Worm (Caenorhabditis elegans) whole organism, early embryonic: Measurements from ENCODE around the gene F44E2.4.

ENCODE experiments used
- B0310.2 ChIP-seq: sonication (generic microtip); optimal IDR thresholded peaks from 2 replicates; lab custom pipeline; 2016; ENCODE audit warnings: mild to moderate bottlenecking, missing genetic modification characterization, missing compliant biosample characterization
- F13C5.2 ChIP-seq: sonication (generic microtip); optimal IDR thresholded peaks from 2 replicates; lab custom pipeline; 2017; ENCODE audit warnings: mild to moderate bottlenecking, missing genetic modification characterization, inconsistent platforms, missing compliant biosample characterization
- aly-1 ChIP-seq: sonication (generic microtip); optimal IDR thresholded peaks from 2 replicates; lab custom pipeline; 2016; ENCODE audit warnings: missing genetic modification characterization, missing compliant biosample characterization
- ama-1 ChIP-seq: fragments of 150-350 bp; optimal IDR thresholded peaks from 2 replicates; lab custom pipeline; 2014
- ceh-13 ChIP-seq: fragments of 200-800 bp; sonication (Bioruptor generic); optimal IDR thresholded peaks from 2 replicates; lab custom pipeline; 2018; ENCODE audit warnings: mild to moderate bottlenecking, missing genetic modification characterization, missing compliant biosample characterization
- ceh-36 ChIP-seq: sonication (generic microtip); optimal IDR thresholded peaks from 2 replicates; lab custom pipeline; 2016; ENCODE audit warnings: missing genetic modification characterization, inconsistent platforms, missing compliant biosample characterization
- ets-7 ChIP-seq: sonication (generic microtip); optimal IDR thresholded peaks from 2 replicates; lab custom pipeline; 2016; ENCODE audit warnings: missing genotype, missing genetic modification characterization, missing compliant biosample characterization
- flt-1 ChIP-seq: fragments of 200-800 bp; sonication (Bioruptor generic); IDR thresholded peaks from 2 replicates; pipeline ENCODE4 v1.3.6; 2022; ENCODE audit warnings: missing genetic modification characterization, missing compliant biosample characterization
- hmbx-1 ChIP-seq: sonication (generic microtip); optimal IDR thresholded peaks from 2 replicates; lab custom pipeline; 2016; ENCODE audit warnings: mild to moderate bottlenecking, missing genetic modification characterization, missing compliant biosample characterization
- hmg-4 ChIP-seq: fragments of 200-800 bp; sonication (Bioruptor generic); optimal IDR thresholded peaks from 2 replicates; lab custom pipeline; 2018; ENCODE audit warnings: mild to moderate bottlenecking, missing genetic modification characterization, missing compliant biosample characterization
- hnd-1 ChIP-seq: sonication (generic microtip); optimal IDR thresholded peaks from 2 replicates; lab custom pipeline; 2016; ENCODE audit warnings: missing genetic modification characterization, missing compliant biosample characterization
- pes-1 ChIP-seq: fragments of 200-800 bp; sonication (Bioruptor generic); IDR thresholded peaks from 2 replicates; pipeline ENCODE4 v1.3.6; 2022; ENCODE audit warnings: missing genetic modification reagents, missing genetic modification characterization, missing compliant biosample characterization
- scrt-1 ChIP-seq: fragments of 200-800 bp; sonication (Bioruptor generic); IDR thresholded peaks from 2 replicates; pipeline ENCODE4 v1.3.6; 2022; ENCODE audit warnings: missing genetic modification characterization, missing compliant biosample characterization
- sea-1 ChIP-seq: fragments of 200-800 bp; sonication (Bioruptor generic); conservative IDR thresholded peaks from 2 replicates; pipeline ENCODE4 v1.3.6; 2022; ENCODE audit warnings: missing genetic modification characterization, missing compliant biosample characterization
- tbx-11 ChIP-seq: fragments of 200-800 bp; sonication (Bioruptor generic); IDR thresholded peaks from 2 replicates; pipeline ENCODE4 v1.3.6; 2022; ENCODE audit warnings: missing genetic modification characterization, missing compliant biosample characterization
- tbx-37 ChIP-seq: fragments of 200-800 bp; sonication (Bioruptor generic); conservative IDR thresholded peaks from 2 replicates; pipeline ENCODE4 v1.3.6; 2022; ENCODE audit warnings: missing genetic modification reagents, missing genetic modification characterization, missing compliant biosample characterization
- tra-4 ChIP-seq: sonication (generic microtip); optimal IDR thresholded peaks from 2 replicates; lab custom pipeline; 2017; ENCODE audit warnings: missing genetic modification characterization, missing compliant biosample characterization

F44E2.4 gene

ce11 chrIII:8873990-8874668 lies 35.9 kb upstream of the F44E2.4 start:
- TF ChIP-seq hmg-4 (GFP tag; lab: Kevin White, UChicago) = peak; percentile 78
- TF ChIP-seq tra-4 (tag; lab: Kevin White, UChicago) = no peak
- 0 out of 2 replicates have a peak, but pooled peaks have one; percentile 51 for TF ChIP-seq sea-1 (GFP tag; lab: Robert Waterston, UW)
- TF ChIP-seq B0310.2 (tag; lab: Kevin White, UChicago) = peak; percentile 59
- no peak for TF ChIP-seq scrt-1 (GFP tag; lab: Robert Waterston, UW)
- TF ChIP-seq F13C5.2 (tag; lab: Kevin White, UChicago) = peak; percentile 59
- TF ChIP-seq flt-1 (GFP tag; lab: Robert Waterston, UW) = peak; percentile 37
- no peak for TF ChIP-seq ama-1 (lab: Kevin White, UChicago)
- peak; percentile 38; the same call in 1 of the 2 replicates for TF ChIP-seq pes-1
- TF ChIP-seq ets-7 (tag; lab: Kevin White, UChicago) = no peak
- peak; percentile 46 for TF ChIP-seq aly-1

ce11 chrIII:8873045-8873457 lies 34.8 kb upstream of the F44E2.4 start:
- TF ChIP-seq hmg-4 (GFP tag; lab: Kevin White, UChicago) (peak; percentile 33), B0310.2 (tag; lab: Kevin White, UChicago) (no peak), flt-1 (GFP tag; lab: Robert Waterston, UW) (no peak), scrt-1 (GFP tag; lab: Robert Waterston, UW) (no peak), hmbx-1 (tag; lab: Kevin White, UChicago) (no peak)

DNA sequence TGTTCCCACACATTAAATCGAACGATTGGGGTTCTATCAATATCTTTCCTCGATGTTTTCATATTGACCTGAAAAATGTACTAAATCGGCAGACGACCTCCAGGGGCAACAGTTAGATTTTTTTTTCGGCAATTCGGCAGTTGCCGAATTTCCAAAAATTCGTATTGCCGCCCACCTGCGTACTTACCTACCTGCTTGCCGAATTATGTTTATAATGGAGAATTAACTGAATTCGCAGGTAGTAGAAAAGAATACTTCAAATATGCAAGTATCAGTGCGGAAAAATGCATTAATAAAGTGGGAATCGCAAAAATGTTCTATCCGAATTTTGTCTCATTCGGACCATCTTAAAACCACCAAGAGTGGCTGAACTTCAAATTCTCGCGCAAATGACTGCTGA lies 31.4 kb upstream of the F44E2.4 start:
- TF ChIP-seq aly-1 (no peak), F13C5.2 (tag; lab: Kevin White, UChicago) (no peak), tra-4 (tag; lab: Kevin White, UChicago) (no peak), ama-1 (lab: Kevin White, UChicago) (no peak)

- TF ChIP-seq flt-1 (GFP tag; lab: Robert Waterston, UW) = no peak
- TF ChIP-seq aly-1 = no peak
- TF ChIP-seq ets-7 (tag; lab: Kevin White, UChicago) = no peak
- no peak for TF ChIP-seq F13C5.2 (tag; lab: Kevin White, UChicago)
- no peak for TF ChIP-seq ceh-13 (GFP tag; lab: Kevin White, UChicago)
- TF ChIP-seq B0310.2 (tag; lab: Kevin White, UChicago) = no peak
- no peak for TF ChIP-seq pes-1
- TF ChIP-seq hnd-1 (tag; lab: Kevin White, UChicago) = no peak
- no peak for TF ChIP-seq sea-1 (GFP tag; lab: Robert Waterston, UW)
- TF ChIP-seq scrt-1 (GFP tag; lab: Robert Waterston, UW) = no peak
- TF ChIP-seq ceh-36 (tag; lab: Kevin White, UChicago) = no peak
- no peak for TF ChIP-seq tbx-11 (GFP tag; lab: Robert Waterston, UW)
- no peak for TF ChIP-seq hmg-4 (GFP tag; lab: Kevin White, UChicago)
- TF ChIP-seq tra-4 (tag; lab: Kevin White, UChicago) = no peak
- TF ChIP-seq tbx-37 (GFP tag; lab: Robert Waterston, UW) = no peak
- TF ChIP-seq ama-1 (lab: Kevin White, UChicago) = no peak
- no peak for TF ChIP-seq hmbx-1 (tag; lab: Kevin White, UChicago)
Observed at ce11 chrIII:8867922-8868655, 29.9 kb upstream of the F44E2.4 start.

DNA sequence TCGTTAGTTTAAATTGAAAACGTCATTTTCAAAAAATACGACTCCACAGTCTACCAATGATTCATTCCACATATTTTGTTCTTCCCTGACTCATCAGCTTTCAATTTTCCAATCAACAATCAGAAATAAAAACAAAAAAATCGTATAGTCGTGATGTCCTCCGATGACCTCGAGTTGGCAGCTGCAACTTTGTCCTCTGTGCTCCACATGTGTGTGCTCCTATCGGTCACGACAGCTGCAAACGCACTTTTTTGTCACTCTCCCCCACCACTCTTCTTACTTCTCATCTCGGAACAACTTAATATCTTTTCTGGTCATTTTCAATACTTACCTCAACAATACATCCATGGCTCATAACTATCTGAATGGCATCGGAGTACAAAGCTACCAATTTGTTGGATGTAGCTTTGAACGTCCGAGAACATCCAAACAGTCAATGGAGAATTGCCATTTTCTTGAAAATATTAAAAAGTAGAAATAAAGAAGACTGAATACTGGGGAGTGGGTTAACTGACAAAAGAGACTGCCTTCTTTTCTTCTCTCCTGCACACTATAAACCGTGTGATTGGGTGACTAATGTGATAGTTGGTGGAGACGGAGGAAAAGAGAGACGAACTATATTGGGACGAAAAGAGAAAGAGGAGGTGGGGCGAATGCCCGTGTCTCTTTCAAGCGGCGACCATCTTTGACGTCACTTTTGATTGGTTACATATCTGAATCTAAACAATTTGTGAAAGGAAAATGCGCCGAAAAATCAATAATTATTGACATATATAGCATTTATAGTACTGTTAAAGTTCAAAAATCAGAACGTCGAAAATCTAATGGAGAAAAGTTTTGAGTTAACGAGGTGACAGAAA lies 29.0 kb upstream of the F44E2.4 start:
- TF ChIP-seq F13C5.2 (tag; lab: Kevin White, UChicago) (no peak), aly-1 (no peak)

- TF ChIP-seq F13C5.2 (tag; lab: Kevin White, UChicago) = no peak
- TF ChIP-seq hnd-1 (tag; lab: Kevin White, UChicago) = no peak
- TF ChIP-seq flt-1 (GFP tag; lab: Robert Waterston, UW) = no peak
- no peak for TF ChIP-seq tra-4 (tag; lab: Kevin White, UChicago)
- no peak for TF ChIP-seq tbx-11 (GFP tag; lab: Robert Waterston, UW)
- TF ChIP-seq B0310.2 (tag; lab: Kevin White, UChicago) = no peak
- TF ChIP-seq ceh-36 (tag; lab: Kevin White, UChicago) = no peak
- no peak for TF ChIP-seq sea-1 (GFP tag; lab: Robert Waterston, UW)
- no peak for TF ChIP-seq ama-1 (lab: Kevin White, UChicago)
- no peak for TF ChIP-seq ets-7 (tag; lab: Kevin White, UChicago)
- TF ChIP-seq tbx-37 (GFP tag; lab: Robert Waterston, UW) = no peak
- TF ChIP-seq hmg-4 (GFP tag; lab: Kevin White, UChicago) = no peak
- TF ChIP-seq hmbx-1 (tag; lab: Kevin White, UChicago) = no peak
- TF ChIP-seq scrt-1 (GFP tag; lab: Robert Waterston, UW) = no peak
- no peak for TF ChIP-seq pes-1
Observed at ce11 chrIII:8866038-8866437, 27.8 kb upstream of the F44E2.4 start.
